Worm (Caenorhabditis elegans) whole organism, L2 larva: Measurements from ENCODE around the gene C33D3.5.

Source experiments
- R02D3.7 ChIP-seq: fragments of 150-350 bp; optimal IDR thresholded peaks from 2 replicates; lab custom pipeline; 2014; ENCODE audit warnings: missing biosample characterization, missing genetic modification characterization
- aly-2 ChIP-seq: fragments of 150-350 bp; optimal IDR thresholded peaks from 2 replicates; lab custom pipeline; 2014; ENCODE audit warnings: missing biosample characterization, missing genetic modification characterization
- ama-1 ChIP-seq: fragments of 150-350 bp; optimal IDR thresholded peaks from 2 replicates; lab custom pipeline; 2018; ENCODE audit warnings: inconsistent platforms
- elt-1 ChIP-seq: fragments of 150-350 bp; optimal IDR thresholded peaks from 2 replicates; lab custom pipeline; 2014; ENCODE audit warnings: missing biosample characterization, missing genetic modification characterization
- unc-39 ChIP-seq: fragments of 150-350 bp; optimal IDR thresholded peaks from 2 replicates; lab custom pipeline; 2014; ENCODE audit warnings: missing biosample characterization, missing genetic modification characterization

DNA sequence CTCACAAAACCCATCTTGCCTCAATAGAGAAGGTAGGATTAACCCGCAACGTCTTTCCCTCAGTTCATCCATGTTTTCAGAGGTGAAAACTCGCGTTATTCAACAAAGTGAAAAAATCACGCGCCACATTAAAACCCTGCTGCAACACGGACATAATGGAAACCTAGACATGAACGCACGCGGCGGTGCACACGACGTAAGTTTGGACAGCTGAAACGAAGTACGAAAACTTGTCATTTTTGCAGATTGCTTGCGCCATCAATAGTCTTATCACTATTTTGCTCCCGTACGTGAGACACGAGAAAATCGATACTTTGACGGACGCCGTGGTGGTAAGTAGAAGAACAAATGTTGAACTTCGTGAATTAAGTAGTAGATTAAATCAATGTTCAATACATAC, 36.3 kb downstream of the C33D3.5 start:
- no peak for TF ChIP-seq ama-1 (lab: Kevin White, UChicago)
- TF ChIP-seq aly-2 (tag; lab: Kevin White, UChicago), result no peak
- no peak for TF ChIP-seq R02D3.7 (tag; lab: Kevin White, UChicago)
- TF ChIP-seq elt-1, result no peak
- no peak for TF ChIP-seq unc-39
